Fruit fly (Drosophila melanogaster) Kc167 (cell line): ENCODE measurements around the gene CG15602.

Experiments
- Sin3A ChIP-seq: fragments of >200 bp; optimal IDR thresholded peaks from 2 replicates; lab custom pipeline; 2018; ENCODE audit warnings: missing external identifiers
- h ChIP-seq: fragments of >200 bp; optimal IDR thresholded peaks from 3 replicates; lab custom pipeline; 2018; ENCODE audit warnings: missing external identifiers
- psq ChIP-seq: fragments of >200 bp; optimal IDR thresholded peaks from 2 replicates; lab custom pipeline; 2017; ENCODE audit warnings: missing external identifiers

DNA sequence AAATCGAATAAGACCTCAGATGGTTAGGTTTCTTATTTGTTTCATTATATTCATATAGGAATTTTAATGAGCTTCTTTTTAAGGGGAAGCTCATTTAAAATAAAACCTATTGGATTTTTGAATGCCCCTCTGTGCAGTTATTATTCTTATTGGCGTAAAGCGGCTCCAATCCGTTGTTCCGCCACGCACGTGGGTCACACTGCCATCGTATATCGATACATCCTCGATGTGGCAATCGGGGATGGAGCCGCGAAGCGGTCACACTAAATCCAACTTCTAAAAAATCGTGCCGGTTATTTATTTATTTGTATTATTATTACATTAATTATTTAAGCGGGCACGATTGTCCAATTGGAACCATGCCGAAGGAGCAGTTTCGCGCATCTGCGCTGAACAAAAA lies 36.5 kb upstream of the CG15602 start, which contains the start of gene Polr3A:
- TF ChIP-seq Sin3A (lab: Kevin White, UChicago), result no peak
- no peak for TF ChIP-seq h (lab: Kevin White, UChicago)
- no peak for TF ChIP-seq psq
